Worm (Caenorhabditis elegans) whole organism, dauer: ENCODE results near the gene gcy-6.

ENCODE experiments used
- unc-62 ChIP-seq: sonication (generic microtip); optimal IDR thresholded peaks from 2 replicates; lab custom pipeline; 2017; ENCODE audit warnings: missing biosample characterization, missing genetic modification reagents, missing genetic modification characterization

gcy-6 gene

ce11 chrV:10277579-10277978, 36.3 kb downstream of the gcy-6 start, which contains the start of gene lys-1:
TSS of gene lys-1 (plus strand) at chrV:10277904.
- no peak for TF ChIP-seq unc-62 (GFP tag; lab: Kevin White, UChicago)

ce11 chrV:10276038-10276437, 37.8 kb downstream of the gcy-6 start:
- no peak for TF ChIP-seq unc-62 (GFP tag; lab: Kevin White, UChicago)

- no peak for TF ChIP-seq unc-62 (GFP tag; lab: Kevin White, UChicago)
Observed at ce11 chrV:10275619-10276018, 38.2 kb downstream of the gcy-6 start, which contains the start of gene Y22F5A.11. TSS of gene Y22F5A.11 (minus strand) at chrV:10275646.

- TF ChIP-seq unc-62 (GFP tag; lab: Kevin White, UChicago): no peak
Observed at ce11 chrV:10273837-10274236, 40.0 kb downstream of the gcy-6 start.

- TF ChIP-seq unc-62 (GFP tag; lab: Kevin White, UChicago): no peak
Observed at ce11 chrV:10270214-10270613, 43.6 kb downstream of the gcy-6 start, which contains the start of gene ric-4. TSS of gene ric-4 (minus strand) at chrV:10270314.

- no peak for TF ChIP-seq unc-62 (GFP tag; lab: Kevin White, UChicago)
Observed at ce11 chrV:10266050-10266449, 47.8 kb downstream of the gcy-6 start.

ce11 chrV:10265019-10265418, 48.8 kb downstream of the gcy-6 start:
- no peak for TF ChIP-seq unc-62 (GFP tag; lab: Kevin White, UChicago)

ce11 chrV:10260460-10260859, 53.4 kb downstream of the gcy-6 start, which contains the start of gene sri-18:
TSS of gene sri-18 (minus strand) at chrV:10260560.
- TF ChIP-seq unc-62 (GFP tag; lab: Kevin White, UChicago): no peak
